Worm (Caenorhabditis elegans): ENCODE measurements around the gene F44E5.4.
A peak's percentile ranks its signal among the peaks of the same experiment; 100 is the strongest.

The F44E5.4 gene

DNA sequence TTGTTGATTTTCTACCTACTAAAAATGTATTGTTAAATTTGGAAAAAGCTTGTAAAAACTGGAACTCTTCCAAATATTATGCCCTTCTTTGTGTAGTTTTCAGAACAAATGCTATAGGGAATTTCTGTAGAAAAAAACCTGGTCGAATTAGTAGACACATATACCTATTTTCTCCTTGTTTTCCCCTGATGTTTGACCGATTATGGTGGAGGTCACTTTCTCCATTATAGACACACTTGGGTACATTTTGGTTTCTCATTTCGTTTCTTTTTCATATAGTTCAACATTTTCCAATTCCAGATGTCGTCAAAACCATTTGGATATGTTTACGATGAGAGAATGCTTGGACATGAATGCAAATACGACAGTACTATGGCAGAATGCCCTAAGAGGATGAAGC lies 39.6 kb upstream of the F44E5.4 start, which contains the start of gene hda-5:
Gene hda-5 (plus strand): TSS at position 301 of the 400 bp plus-strand sequence.
- TF ChIP-seq unc-62 (GFP tag; optimal IDR thresholded peaks at IDR 0.05 in 1 of 2) (peak in 1 of 2 experiments; percentile 11), unc-62 (tag; optimal IDR thresholded peaks at IDR 0.05) (no peak), duxl-1 (tag; optimal IDR thresholded peaks at IDR 0.05; ENCODE audit: poor library complexity) (no peak)

DNA sequence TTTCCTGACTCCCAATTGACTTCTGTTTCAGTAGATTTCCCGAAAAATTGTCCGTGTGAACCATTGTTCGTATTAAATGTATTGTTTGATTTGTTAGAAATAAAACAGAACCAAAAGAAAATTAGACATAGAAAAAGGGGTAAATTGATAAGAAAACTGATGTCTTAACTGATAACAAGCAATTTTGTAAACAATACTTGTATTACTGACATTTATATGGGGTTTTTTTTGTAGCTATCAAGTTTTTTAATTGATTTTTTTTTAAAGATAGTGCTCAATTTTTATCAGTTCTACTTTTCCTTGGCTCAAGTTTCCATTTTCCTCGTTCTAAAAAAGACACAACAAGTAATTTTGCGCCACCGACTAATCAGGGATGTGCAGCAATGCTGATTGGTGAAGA lies 38.1 kb upstream of the F44E5.4 start:
- no peak for TF ChIP-seq ZK546.5 (tag; optimal IDR thresholded peaks at IDR 0.05)
- peak; percentile 29 for TF ChIP-seq dmd-6 (GFP tag; IDR thresholded peaks at IDR 0.05)
- TF ChIP-seq pqm-1 (tag; optimal IDR thresholded peaks at IDR 0.05): peak; percentile 54
- no peak for TF ChIP-seq mxl-3 (GFP tag; optimal IDR thresholded peaks at IDR 0.05)
- TF ChIP-seq php-3 (GFP tag; IDR thresholded peaks at IDR 0.05): peak; percentile 76
- peak in 1 of 2 experiments; percentile 16 for TF ChIP-seq daf-16 (GFP tag; optimal IDR thresholded peaks at IDR 0.05)
- peak; percentile 82 for TF ChIP-seq daf-16 (tag; optimal IDR thresholded peaks at IDR 0.05)
- no peak for TF ChIP-seq lin-38 (GFP tag; IDR thresholded peaks at IDR 0.05)
- TF ChIP-seq aha-1 (tag): no peak
- TF ChIP-seq hlh-11 (tag; optimal IDR thresholded peaks at IDR 0.05): peak; percentile 52
- no peak for TF ChIP-seq mdl-1 (tag; optimal IDR thresholded peaks at IDR 0.05)
- no peak for TF ChIP-seq lsy-2 (tag; optimal IDR thresholded peaks at IDR 0.05)
- no peak for TF ChIP-seq nhr-76 (tag; optimal IDR thresholded peaks at IDR 0.05)
- TF ChIP-seq egl-27 (tag; optimal IDR thresholded peaks at IDR 0.05): no peak
- TF ChIP-seq dve-1 (tag; optimal IDR thresholded peaks at IDR 0.05; ENCODE audit: insufficient read depth): peak; percentile 68
- TF ChIP-seq nhr-28 (tag; optimal IDR thresholded peaks at IDR 0.05): peak; percentile 76

DNA sequence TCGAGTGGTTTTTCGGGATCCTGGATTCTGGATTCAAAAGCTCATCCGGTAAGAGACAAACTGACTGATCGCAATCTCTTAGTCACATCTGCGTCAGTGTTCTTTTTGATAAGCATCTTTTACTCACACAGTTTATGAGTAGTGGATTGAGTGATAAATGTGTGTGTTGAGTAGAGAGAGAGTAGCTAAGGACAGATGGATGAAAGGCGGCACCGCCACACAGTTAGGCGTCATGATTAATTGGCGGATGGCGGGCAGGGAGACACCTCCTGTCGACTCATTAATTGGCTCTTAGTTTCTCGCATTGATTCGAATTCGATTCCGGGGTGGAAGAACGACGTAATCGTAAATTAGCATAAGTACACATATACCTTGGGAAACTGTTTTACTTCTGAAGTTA lies 35.3 kb upstream of the F44E5.4 start:
- TF ChIP-seq unc-62 (GFP tag; optimal IDR thresholded peaks at IDR 0.05 in 1 of 2) (no peak), unc-62 (tag; optimal IDR thresholded peaks at IDR 0.05) (no peak), php-3 (GFP tag; IDR thresholded peaks at IDR 0.05) (no peak), nhr-6 (tag; optimal IDR thresholded peaks at IDR 0.05) (peak; percentile 3), lim-7 (GFP tag; IDR thresholded peaks at IDR 0.05) (no peak)

DNA sequence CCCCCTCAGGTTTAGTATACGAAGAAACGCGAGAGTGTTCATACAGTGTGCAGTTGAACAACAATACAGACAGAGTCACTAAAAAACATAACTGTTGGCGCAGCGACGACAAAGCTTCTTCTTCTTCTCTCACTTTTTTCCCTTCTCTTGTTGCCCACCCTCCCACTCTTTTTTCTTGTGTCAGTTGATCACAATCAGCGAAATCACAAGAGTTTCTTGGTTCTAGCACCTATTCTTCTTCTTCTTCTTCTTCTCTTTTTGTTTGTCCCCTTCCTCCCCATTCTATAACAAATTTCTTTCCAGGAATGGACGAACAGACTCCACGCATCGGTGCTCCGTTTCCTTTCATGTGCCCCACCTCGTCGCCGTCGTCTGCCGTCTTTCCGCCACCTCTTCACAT lies 31.3 kb upstream of the F44E5.4 start, which contains the start of gene F43G6.4:
Gene F43G6.4 (plus strand): TSS at position 301 of the 400 bp plus-strand sequence.
- TF ChIP-seq lin-15B (tag; optimal IDR thresholded peaks at IDR 0.05) (no peak), dmd-6 (GFP tag; IDR thresholded peaks at IDR 0.05) (no peak), set-16 (GFP tag; IDR thresholded peaks at IDR 0.05) (no peak), sdz-12 (GFP tag; optimal IDR thresholded peaks at IDR 0.05) (no peak), lir-3 (tag; optimal IDR thresholded peaks at IDR 0.05) (no peak), vab-7 (GFP tag; IDR thresholded peaks at IDR 0.05) (no peak), jun-1 (tag; optimal IDR thresholded peaks at IDR 0.05) (no peak), hlh-11 (tag; optimal IDR thresholded peaks at IDR 0.05) (no peak), unc-62 (GFP tag; optimal IDR thresholded peaks at IDR 0.05 in 1 of 2) (no peak), unc-62 (tag; optimal IDR thresholded peaks at IDR 0.05) (no peak), ZK546.5 (tag; optimal IDR thresholded peaks at IDR 0.05) (no peak), daf-12 (tag; optimal IDR thresholded peaks at IDR 0.05) (no peak), dmd-8 (GFP tag; IDR thresholded peaks at IDR 0.05) (no peak)

DNA sequence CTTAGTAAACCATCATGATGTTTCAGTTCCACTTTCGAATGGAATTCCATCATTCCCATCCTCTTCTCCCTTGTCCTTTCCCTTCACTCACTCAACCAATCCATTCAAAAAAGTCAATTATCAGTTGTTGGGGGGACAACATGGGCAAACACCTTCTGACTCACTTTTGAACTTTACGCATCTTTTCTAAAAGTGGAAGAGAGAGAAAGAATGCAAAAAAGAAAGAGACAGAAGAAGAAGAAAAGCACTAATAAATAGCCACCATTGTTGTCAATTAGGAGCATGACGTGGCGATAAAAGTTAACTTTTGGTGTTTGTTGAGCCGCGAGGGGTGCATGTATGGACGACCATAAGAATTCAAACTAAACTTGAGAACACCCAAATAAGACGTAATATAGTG lies 28.9 kb upstream of the F44E5.4 start:
- TF ChIP-seq nhr-6 (tag; optimal IDR thresholded peaks at IDR 0.05) (peak; percentile 92), mep-1 (tag; optimal IDR thresholded peaks at IDR 0.05) (no peak), sdz-12 (GFP tag; optimal IDR thresholded peaks at IDR 0.05) (no peak), nhr-237 (tag; optimal IDR thresholded peaks at IDR 0.05) (no peak), vab-7 (GFP tag; IDR thresholded peaks at IDR 0.05) (no peak)

DNA sequence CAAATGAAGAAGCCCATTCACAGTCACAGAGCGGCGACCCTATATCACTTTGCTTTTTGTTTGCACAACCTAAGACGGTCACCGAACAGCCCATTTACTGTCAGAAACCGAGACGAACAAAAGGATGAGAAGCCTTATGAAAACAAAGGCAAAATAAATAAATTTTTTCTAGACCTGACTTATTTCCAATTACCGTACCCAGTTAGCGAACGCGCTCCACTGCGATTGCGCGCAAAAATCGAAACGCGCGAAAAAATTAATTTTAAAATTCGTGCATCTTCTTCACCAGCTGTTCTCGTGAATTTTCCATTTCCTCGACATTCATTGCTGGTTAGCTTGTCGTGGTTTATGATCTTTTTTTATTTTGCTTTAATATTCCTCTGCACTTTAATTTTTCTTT lies 23.4 kb upstream of the F44E5.4 start, which contains the start of gene F43G6.16:
Gene F43G6.16 (minus strand): TSS at position 141 of the 400 bp plus-strand sequence.
- TF ChIP-seq lin-38 (GFP tag; IDR thresholded peaks at IDR 0.05): peak; percentile 98
- peak; percentile 46; the same call in 1 of the 2 replicates for TF ChIP-seq snpc-1.2 (GFP tag; IDR thresholded peaks at IDR 0.05)
- peak; percentile 19 for TF ChIP-seq duxl-1 (tag; optimal IDR thresholded peaks at IDR 0.05; ENCODE audit: poor library complexity)
- peak; percentile 87 for TF ChIP-seq unc-130 (GFP tag; optimal IDR thresholded peaks at IDR 0.05)
- no peak for TF ChIP-seq lin-39 (tag; optimal IDR thresholded peaks at IDR 0.05)
- peak; percentile 50 for TF ChIP-seq mes-2 (tag; optimal IDR thresholded peaks at IDR 0.05; ENCODE audit: poor library complexity, severe bottlenecking)
- TF ChIP-seq F49E8.2 (tag; optimal IDR thresholded peaks at IDR 0.05; ENCODE audit: borderline replicate concordance): peak; percentile 90
- TF ChIP-seq lin-15B (tag; optimal IDR thresholded peaks at IDR 0.05): no peak
- peak; percentile 73 for TF ChIP-seq Y48G9A.11 (GFP tag; IDR thresholded peaks at IDR 0.05)
- peak in 1 of 2 experiments; percentile 94 for TF ChIP-seq lsy-2 (tag; optimal IDR thresholded peaks at IDR 0.05)
- peak; percentile 75; the same call in 1 of the 2 replicates for TF ChIP-seq ceh-44 (GFP tag; IDR thresholded peaks at IDR 0.05)
- TF ChIP-seq ZK337.2 (GFP tag; IDR thresholded peaks at IDR 0.05): no peak
- no peak for TF ChIP-seq dmd-8 (GFP tag; IDR thresholded peaks at IDR 0.05)
- no peak for TF ChIP-seq dve-1 (tag; optimal IDR thresholded peaks at IDR 0.05; ENCODE audit: insufficient read depth)
- no peak for TF ChIP-seq zip-2 (tag; optimal IDR thresholded peaks at IDR 0.05)
